Worm (Caenorhabditis elegans) whole organism, L2 larva: ENCODE data around the gene pks-1.

Source experiments
- C34F6.9 ChIP-seq: fragments of 150-350 bp; optimal IDR thresholded peaks from 2 replicates; lab custom pipeline; 2014; ENCODE audit warnings: missing biosample characterization, missing genetic modification characterization
- F13H6.1 ChIP-seq: sonication (generic microtip); optimal IDR thresholded peaks from 2 replicates; lab custom pipeline; 2016; ENCODE audit warnings: missing genetic modification characterization, missing compliant biosample characterization
- R02D3.7 ChIP-seq: fragments of 150-350 bp; optimal IDR thresholded peaks from 2 replicates; lab custom pipeline; 2014; ENCODE audit warnings: missing biosample characterization, missing genetic modification characterization
- ZK546.5 ChIP-seq: sonication (generic microtip); optimal IDR thresholded peaks from 2 replicates; lab custom pipeline; 2017; ENCODE audit warnings: missing biosample characterization, missing genetic modification characterization
- alr-1 ChIP-seq: fragments of 150-350 bp; optimal IDR thresholded peaks from 2 replicates; lab custom pipeline; 2014; ENCODE audit warnings: missing biosample characterization, missing genetic modification characterization
- aly-2 ChIP-seq: fragments of 150-350 bp; optimal IDR thresholded peaks from 2 replicates; lab custom pipeline; 2014; ENCODE audit warnings: missing biosample characterization, missing genetic modification characterization
- ceh-16 ChIP-seq: fragments of 150-350 bp; optimal IDR thresholded peaks from 2 replicates; lab custom pipeline; 2014; ENCODE audit warnings: missing biosample characterization, missing genetic modification characterization
- crh-2 ChIP-seq: sonication (generic microtip); optimal IDR thresholded peaks from 2 replicates; lab custom pipeline; 2017; ENCODE audit warnings: missing biosample characterization, missing genetic modification characterization
- dmd-4 ChIP-seq: sonication (generic microtip); optimal IDR thresholded peaks from 2 replicates; lab custom pipeline; 2017; ENCODE audit warnings: missing biosample characterization, missing genetic modification characterization
- egl-27 ChIP-seq: sonication (generic microtip); optimal IDR thresholded peaks from 3 replicates; lab custom pipeline; 2017; ENCODE audit warnings: missing biosample characterization, missing genetic modification reagents, missing genetic modification characterization
- elt-1 ChIP-seq: fragments of 150-350 bp; optimal IDR thresholded peaks from 2 replicates; lab custom pipeline; 2014; ENCODE audit warnings: missing biosample characterization, missing genetic modification characterization
- fos-1 ChIP-seq: fragments of 150-350 bp; optimal IDR thresholded peaks from 2 replicates; lab custom pipeline; 2014; ENCODE audit warnings: missing biosample characterization, missing genetic modification characterization
- lin-11 ChIP-seq: fragments of 150-350 bp; sonication (generic microtip); optimal IDR thresholded peaks from 2 replicates; lab custom pipeline; 2014; ENCODE audit warnings: missing biosample characterization, missing genetic modification characterization, inconsistent platforms, mixed read lengths
- lin-39 ChIP-seq: fragments of 150-350 bp; optimal IDR thresholded peaks from 2 replicates; lab custom pipeline; 2014; ENCODE audit warnings: missing biosample characterization, missing genetic modification reagents, missing genetic modification characterization
- lsy-2 ChIP-seq, 2 experiments: fragments of 150-350 bp in 1 of 2; sonication (generic microtip) in 1 of 2; optimal IDR thresholded peaks; 2 replicates each; lab custom pipeline; 2014 to 2017; ENCODE audit warnings: missing biosample characterization in 2 of 2, missing genetic modification characterization in 2 of 2
- mdl-1 ChIP-seq, 2 experiments: fragments of 150-350 bp in 1 of 2; sonication (generic microtip) in 1 of 2; optimal IDR thresholded peaks; 2 replicates each; lab custom pipeline; 2017; ENCODE audit warnings: missing biosample characterization in 2 of 2, missing genetic modification characterization in 2 of 2
- nhr-10 ChIP-seq: sonication (generic microtip); optimal IDR thresholded peaks from 2 replicates; lab custom pipeline; 2017; ENCODE audit warnings: missing biosample characterization, missing genetic modification characterization
- nhr-129 ChIP-seq: fragments of 150-350 bp; optimal IDR thresholded peaks from 2 replicates; lab custom pipeline; 2014; ENCODE audit warnings: missing biosample characterization, missing genetic modification characterization
- nhr-21 ChIP-seq: fragments of 150-350 bp; optimal IDR thresholded peaks from 2 replicates; lab custom pipeline; 2014; ENCODE audit warnings: missing biosample characterization, missing genetic modification characterization
- nhr-23 ChIP-seq: fragments of 150-350 bp; optimal IDR thresholded peaks from 2 replicates; lab custom pipeline; 2014; ENCODE audit warnings: missing biosample characterization, missing genetic modification reagents, missing genetic modification characterization
- nhr-237 ChIP-seq: fragments of 150-350 bp; optimal IDR thresholded peaks from 2 replicates; lab custom pipeline; 2014; ENCODE audit warnings: missing biosample characterization, missing genetic modification characterization
- nhr-25 ChIP-seq: fragments of 150-350 bp; sonication (generic microtip); optimal IDR thresholded peaks from 3 replicates; lab custom pipeline; 2014; ENCODE audit warnings: missing biosample characterization, missing genetic modification characterization
- nhr-6 ChIP-seq: fragments of 150-350 bp; optimal IDR thresholded peaks from 2 replicates; lab custom pipeline; 2014; ENCODE audit warnings: missing biosample characterization, missing genetic modification characterization
- nhr-77 ChIP-seq: fragments of 150-350 bp; optimal IDR thresholded peaks from 2 replicates; lab custom pipeline; 2014; ENCODE audit warnings: missing biosample characterization, missing genetic modification characterization
- peb-1 ChIP-seq: fragments of 150-350 bp; optimal IDR thresholded peaks from 2 replicates; lab custom pipeline; 2014; ENCODE audit warnings: missing biosample characterization, missing genetic modification characterization
- skn-1 ChIP-seq: sonication (generic microtip); optimal IDR thresholded peaks from 2 replicates; lab custom pipeline; 2017; ENCODE audit warnings: missing biosample characterization, missing genetic modification characterization
- sma-3 ChIP-seq: sonication (generic microtip); optimal IDR thresholded peaks from 2 replicates; lab custom pipeline; 2016; ENCODE audit warnings: missing genetic modification reagents, missing genetic modification characterization, missing compliant biosample characterization
- unc-39 ChIP-seq: fragments of 150-350 bp; optimal IDR thresholded peaks from 2 replicates; lab custom pipeline; 2014; ENCODE audit warnings: missing biosample characterization, missing genetic modification characterization
- unc-62 ChIP-seq: fragments of 150-350 bp; optimal IDR thresholded peaks from 2 replicates; lab custom pipeline; 2014; ENCODE audit warnings: missing biosample characterization, missing genetic modification reagents, missing genetic modification characterization
- zag-1 ChIP-seq: fragments of 150-350 bp; optimal IDR thresholded peaks from 2 replicates; lab custom pipeline; 2014; ENCODE audit warnings: missing biosample characterization, missing genetic modification characterization
- ztf-1 ChIP-seq: fragments of 200-800 bp; sonication (Bioruptor generic); conservative IDR thresholded peaks from 2 replicates; pipeline ENCODE4 v1.3.6; 2022; ENCODE audit warnings: missing genetic modification characterization, missing compliant biosample characterization
- ztf-4 ChIP-seq: fragments of 150-350 bp; optimal IDR thresholded peaks from 2 replicates; lab custom pipeline; 2014; ENCODE audit warnings: missing biosample characterization, missing genetic modification characterization

The pks-1 gene

ce11 chrX:5429335-5429734 is 15.7 kb downstream of the pks-1 start (continued):
- TF ChIP-seq alr-1 (tag; lab: Kevin White, UChicago) = peak; percentile 83
- TF ChIP-seq F13H6.1 (tag; lab: Kevin White, UChicago) = peak; percentile 99
- peak; percentile 98 for TF ChIP-seq fos-1
- TF ChIP-seq nhr-6 = peak; percentile 98
- peak; percentile 74 for TF ChIP-seq R02D3.7 (tag; lab: Kevin White, UChicago)
- TF ChIP-seq lin-39 (tag; lab: Kevin White, UChicago) = peak; percentile 95

ce11 chrX:5433912-5434311 is 20.3 kb downstream of the pks-1 start:
- TF ChIP-seq unc-62 (no peak), nhr-21 (tag; lab: Kevin White, UChicago) (no peak), lsy-2 (tag; optimal IDR thresholded peaks at IDR 0.05; lab: Kevin White, UChicago) (no peak), nhr-23 (tag; lab: Kevin White, UChicago) (no peak), elt-1 (tag; lab: Kevin White, UChicago) (no peak), F13H6.1 (tag; lab: Kevin White, UChicago) (no peak), zag-1 (tag; lab: Kevin White, UChicago) (no peak), crh-2 (tag; lab: Kevin White, UChicago) (no peak), fos-1 (no peak), egl-27 (tag; lab: Kevin White, UChicago) (no peak), nhr-129 (tag; lab: Kevin White, UChicago) (no peak), nhr-6 (no peak), nhr-25 (tag; lab: Kevin White, UChicago) (no peak), ceh-16 (tag; lab: Kevin White, UChicago) (no peak), dmd-4 (tag; lab: Kevin White, UChicago) (no peak)

ce11 chrX:5444863-5445262 is 31.3 kb downstream of the pks-1 start, which contains the start of gene itm-2:
itm-2 (plus strand) TSS chrX:5445163.
- TF ChIP-seq nhr-23 (tag; lab: Kevin White, UChicago) (no peak), nhr-237 (no peak), aly-2 (tag; lab: Kevin White, UChicago) (no peak), C34F6.9 (tag; lab: Kevin White, UChicago) (no peak), nhr-77 (tag; lab: Kevin White, UChicago) (no peak), ztf-1 (no peak), lin-11 (tag; lab: Kevin White, UChicago) (no peak), ztf-4 (tag; lab: Kevin White, UChicago) (no peak), crh-2 (tag; lab: Kevin White, UChicago) (no peak), ZK546.5 (tag; lab: Kevin White, UChicago) (no peak), peb-1 (tag; lab: Kevin White, UChicago) (no peak), lsy-2 (tag; optimal IDR thresholded peaks at IDR 0.05; lab: Kevin White, UChicago) (no peak), nhr-21 (tag; lab: Kevin White, UChicago) (no peak), lin-39 (tag; lab: Kevin White, UChicago) (no peak), unc-39 (no peak), zag-1 (tag; lab: Kevin White, UChicago) (no peak), egl-27 (tag; lab: Kevin White, UChicago) (no peak)

ce11 chrX:5447381-5447780 is 33.8 kb downstream of the pks-1 start:
- TF ChIP-seq sma-3 (GFP tag; lab: Kevin White, UChicago) (no peak), skn-1 (tag; lab: Kevin White, UChicago) (no peak), nhr-6 (no peak), nhr-25 (tag; lab: Kevin White, UChicago) (no peak)

- TF ChIP-seq nhr-10 (tag; lab: Kevin White, UChicago) (no peak), lin-39 (tag; lab: Kevin White, UChicago) (no peak), skn-1 (tag; lab: Kevin White, UChicago) (no peak), mdl-1 (tag; optimal IDR thresholded peaks at IDR 0.05; lab: Kevin White, UChicago) (no peak)
Observed at ce11 chrX:5447941-5448340, 34.3 kb downstream of the pks-1 start, which contains the start of gene C25F6.8. C25F6.8 (plus strand) TSS chrX:5448241.
